Worm (Caenorhabditis elegans) whole organism, late embryonic: ENCODE data around the gene R12B2.2.

Experiments used
- C08G9.2 ChIP-seq: sonication (generic microtip); optimal IDR thresholded peaks from 2 replicates; lab custom pipeline; 2016; ENCODE audit warnings: mild to moderate bottlenecking, missing genetic modification characterization, moderate library complexity, missing compliant biosample characterization
- C38D4.7 ChIP-seq: fragments of 200-800 bp; sonication (Bioruptor generic); optimal IDR thresholded peaks from 2 replicates; lab custom pipeline; 2018; ENCODE audit warnings: mild to moderate bottlenecking, missing genetic modification characterization, moderate library complexity, missing compliant biosample characterization
- K02D7.2 ChIP-seq: sonication (generic microtip); optimal IDR thresholded peaks from 2 replicates; lab custom pipeline; 2017; ENCODE audit warnings: mild to moderate bottlenecking, missing genetic modification characterization, missing compliant biosample characterization
- ahr-1 ChIP-seq: sonication (generic microtip); optimal IDR thresholded peaks from 2 replicates; lab custom pipeline; 2016; ENCODE audit warnings: missing genetic modification characterization, missing compliant biosample characterization
- ceh-14 ChIP-seq: sonication (generic microtip); optimal IDR thresholded peaks from 2 replicates; lab custom pipeline; 2016; ENCODE audit warnings: missing genotype, missing genetic modification characterization, missing compliant biosample characterization
- ceh-18 ChIP-seq: sonication (generic microtip); optimal IDR thresholded peaks from 2 replicates; lab custom pipeline; 2016; ENCODE audit warnings: missing genetic modification characterization, missing compliant biosample characterization
- ceh-22 ChIP-seq: sonication (generic microtip); optimal IDR thresholded peaks from 2 replicates; lab custom pipeline; 2017; ENCODE audit warnings: missing biosample characterization, missing genetic modification characterization
- ceh-24 ChIP-seq: sonication (generic microtip); optimal IDR thresholded peaks from 2 replicates; lab custom pipeline; 2016; ENCODE audit warnings: mild to moderate bottlenecking, missing genetic modification characterization, missing compliant biosample characterization
- ceh-30 ChIP-seq: fragments of 150-350 bp; optimal IDR thresholded peaks from 2 replicates; lab custom pipeline; 2014; ENCODE audit warnings: missing biosample characterization, missing genetic modification characterization
- ceh-31 ChIP-seq: sonication (generic microtip); optimal IDR thresholded peaks from 2 replicates; lab custom pipeline; 2016; ENCODE audit warnings: missing genetic modification characterization, missing compliant biosample characterization
- ceh-45 ChIP-seq: fragments of 200-800 bp; sonication (Bioruptor generic); IDR thresholded peaks from 2 replicates; pipeline ENCODE4 v1.3.6; 2022; ENCODE audit warnings: missing genetic modification reagents, missing genetic modification characterization, missing compliant biosample characterization
- ceh-48 ChIP-seq: sonication (generic microtip); optimal IDR thresholded peaks from 2 replicates; lab custom pipeline; 2016; ENCODE audit warnings: missing genetic modification characterization, inconsistent platforms, missing compliant biosample characterization
- ceh-9 ChIP-seq: sonication (generic microtip); optimal IDR thresholded peaks from 2 replicates; lab custom pipeline; 2016; ENCODE audit warnings: mild to moderate bottlenecking, missing genetic modification characterization, inconsistent platforms, missing compliant biosample characterization
- che-1 ChIP-seq: sonication (generic microtip); optimal IDR thresholded peaks from 2 replicates; lab custom pipeline; 2016; ENCODE audit warnings: mild to moderate bottlenecking, missing genetic modification characterization, missing compliant biosample characterization
- dmd-4 ChIP-seq: sonication (generic microtip); optimal IDR thresholded peaks from 2 replicates; lab custom pipeline; 2016; ENCODE audit warnings: borderline replicate concordance, missing genetic modification characterization, missing compliant biosample characterization
- dve-1 ChIP-seq: sonication (generic microtip); optimal IDR thresholded peaks from 2 replicates; lab custom pipeline; 2017; ENCODE audit warnings: antibody characterized with exemption, mild to moderate bottlenecking, missing genetic modification characterization, missing compliant biosample characterization
- elt-2 ChIP-seq: sonication (generic microtip); optimal IDR thresholded peaks from 2 replicates; lab custom pipeline; 2016; ENCODE audit warnings: missing genetic modification reagents, missing genetic modification characterization, missing compliant biosample characterization
- elt-4 ChIP-seq: sonication (generic microtip); optimal IDR thresholded peaks from 2 replicates; lab custom pipeline; 2016; ENCODE audit warnings: missing genetic modification characterization, missing compliant biosample characterization
- ets-4 ChIP-seq: sonication (generic microtip); optimal IDR thresholded peaks from 2 replicates; lab custom pipeline; 2016; ENCODE audit warnings: missing genetic modification characterization, missing compliant biosample characterization
- fkh-10 ChIP-seq: fragments of 150-350 bp; optimal IDR thresholded peaks from 2 replicates; lab custom pipeline; 2014; ENCODE audit warnings: missing biosample characterization, missing genetic modification reagents, missing genetic modification characterization
- fkh-6 ChIP-seq: sonication (generic microtip); optimal IDR thresholded peaks from 2 replicates; lab custom pipeline; 2016; ENCODE audit warnings: missing genetic modification characterization, missing compliant biosample characterization
- gmeb-2 ChIP-seq: sonication (generic microtip); optimal IDR thresholded peaks from 2 replicates; lab custom pipeline; 2016; ENCODE audit warnings: missing genetic modification characterization, inconsistent platforms, missing compliant biosample characterization
- hlh-13 ChIP-seq: fragments of 200-800 bp; sonication (Bioruptor generic); optimal IDR thresholded peaks from 2 replicates; lab custom pipeline; 2018; ENCODE audit warnings: mild to moderate bottlenecking, missing genetic modification characterization, missing compliant biosample characterization
- hlh-30 ChIP-seq: sonication (generic microtip); optimal IDR thresholded peaks from 2 replicates; lab custom pipeline; 2017; ENCODE audit warnings: antibody characterized with exemption, missing genetic modification characterization, missing compliant biosample characterization; ENCODE audit not compliant: insufficient read depth
- hlh-6 ChIP-seq: sonication (generic microtip); optimal IDR thresholded peaks from 2 replicates; lab custom pipeline; 2016; ENCODE audit warnings: missing genotype, missing genetic modification characterization, missing compliant biosample characterization
- hlh-8 ChIP-seq: sonication (generic microtip); optimal IDR thresholded peaks from 2 replicates; lab custom pipeline; 2016; ENCODE audit warnings: missing genotype, missing genetic modification characterization, missing compliant biosample characterization
- lim-6 ChIP-seq: sonication (generic microtip); optimal IDR thresholded peaks from 2 replicates; lab custom pipeline; 2016; ENCODE audit warnings: missing genetic modification characterization, missing compliant biosample characterization
- mec-3 ChIP-seq: sonication (generic microtip); optimal IDR thresholded peaks from 2 replicates; lab custom pipeline; 2016; ENCODE audit warnings: borderline replicate concordance, missing genetic modification characterization, missing compliant biosample characterization
- nfya-1 ChIP-seq: sonication (generic microtip); optimal IDR thresholded peaks from 2 replicates; lab custom pipeline; 2017; ENCODE audit warnings: missing genetic modification characterization, mild to moderate bottlenecking, missing compliant biosample characterization, antibody characterized with exemption, moderate library complexity
- nhr-11 ChIP-seq: fragments of 150-350 bp; optimal IDR thresholded peaks from 2 replicates; lab custom pipeline; 2014; ENCODE audit warnings: missing biosample characterization, missing genetic modification characterization
- odd-2 ChIP-seq: sonication (generic microtip); optimal IDR thresholded peaks from 2 replicates; lab custom pipeline; 2017; ENCODE audit warnings: antibody characterized with exemption, mild to moderate bottlenecking, missing genetic modification characterization, missing compliant biosample characterization
- pat-9 ChIP-seq: fragments of 200-800 bp; sonication (Bioruptor generic); optimal IDR thresholded peaks from 2 replicates; lab custom pipeline; 2018; ENCODE audit warnings: mild to moderate bottlenecking, missing genetic modification characterization, moderate library complexity, missing compliant biosample characterization
- pha-2 ChIP-seq: sonication (generic microtip); optimal IDR thresholded peaks from 2 replicates; lab custom pipeline; 2017; ENCODE audit warnings: mild to moderate bottlenecking, missing genetic modification characterization, missing compliant biosample characterization
- pha-4 ChIP-seq: fragments of 150-350 bp; optimal IDR thresholded peaks from 2 replicates; lab custom pipeline; 2018; ENCODE audit warnings: missing biosample characterization, missing genetic modification reagents, missing genetic modification characterization
- pqm-1 ChIP-seq: sonication (generic microtip); optimal IDR thresholded peaks from 2 replicates; lab custom pipeline; 2016; ENCODE audit warnings: missing genetic modification characterization, missing compliant biosample characterization
- pros-1 ChIP-seq: fragments of 150-350 bp; optimal IDR thresholded peaks from 2 replicates; lab custom pipeline; 2014; ENCODE audit warnings: missing biosample characterization, missing genetic modification reagents, missing genetic modification characterization
- ref-2 ChIP-seq: sonication (generic microtip); optimal IDR thresholded peaks from 2 replicates; lab custom pipeline; 2016; ENCODE audit warnings: missing genetic modification characterization, missing compliant biosample characterization
- sdc-2 ChIP-seq: sonication (generic microtip); optimal IDR thresholded peaks from 2 replicates; lab custom pipeline; 2016; ENCODE audit warnings: missing genotype, missing genetic modification characterization, missing compliant biosample characterization
- sox-4 ChIP-seq: sonication (generic microtip); optimal IDR thresholded peaks from 2 replicates; lab custom pipeline; 2017; ENCODE audit warnings: mild to moderate bottlenecking, missing genetic modification characterization, inconsistent platforms, missing compliant biosample characterization
- syd-9 ChIP-seq: sonication (generic microtip); optimal IDR thresholded peaks from 2 replicates; lab custom pipeline; 2016; ENCODE audit warnings: mild to moderate bottlenecking, missing genetic modification characterization, moderate library complexity, missing compliant biosample characterization
- tbx-2 ChIP-seq: sonication (generic microtip); optimal IDR thresholded peaks from 2 replicates; lab custom pipeline; 2016; ENCODE audit warnings: missing genetic modification characterization, missing compliant biosample characterization
- tbx-7 ChIP-seq: sonication (generic microtip); optimal IDR thresholded peaks from 2 replicates; lab custom pipeline; 2016; ENCODE audit warnings: missing genotype, missing genetic modification characterization, missing compliant biosample characterization
- ttx-3 ChIP-seq: sonication (generic microtip); optimal IDR thresholded peaks from 2 replicates; lab custom pipeline; 2016; ENCODE audit warnings: missing genetic modification reagents, missing genetic modification characterization, missing compliant biosample characterization
- unc-42 ChIP-seq: sonication (generic microtip); optimal IDR thresholded peaks from 2 replicates; lab custom pipeline; 2016; ENCODE audit warnings: missing genotype, missing genetic modification characterization, missing compliant biosample characterization
- unc-55 ChIP-seq: sonication (generic microtip); optimal IDR thresholded peaks from 2 replicates; lab custom pipeline; 2017; ENCODE audit warnings: missing biosample characterization, missing genetic modification reagents, missing genetic modification characterization
- unc-86 ChIP-seq: sonication (generic microtip); optimal IDR thresholded peaks from 2 replicates; lab custom pipeline; 2016; ENCODE audit warnings: missing genetic modification characterization, missing compliant biosample characterization
- ztf-16 ChIP-seq: sonication (generic microtip); optimal IDR thresholded peaks from 2 replicates; lab custom pipeline; 2017; ENCODE audit warnings: missing genetic modification characterization, missing compliant biosample characterization

The R12B2.2 gene

DNA sequence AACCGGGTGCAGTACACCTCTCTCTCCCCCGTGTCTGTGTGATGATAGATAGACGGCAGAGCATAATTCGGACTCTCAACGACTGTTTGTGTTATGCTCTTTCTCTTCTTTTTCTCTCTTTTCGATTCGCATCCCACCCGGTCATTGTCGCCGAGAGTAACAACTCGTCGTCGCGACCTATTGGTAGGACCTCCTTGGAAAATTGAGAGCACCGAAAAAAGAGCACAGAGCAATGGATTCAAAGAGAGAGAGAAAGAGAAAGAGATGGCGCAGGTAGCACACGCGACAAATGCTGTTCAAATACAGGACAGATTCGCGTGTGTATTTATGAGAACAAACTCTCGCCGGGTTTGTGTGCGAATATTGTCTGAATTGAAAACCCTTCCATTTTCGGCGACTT, 36.8 kb downstream of the R12B2.2 start:
- peak; percentile 56 for TF ChIP-seq ets-4 (tag; lab: Kevin White, UChicago)
- TF ChIP-seq tbx-2 = peak; percentile 16
- no peak for TF ChIP-seq sdc-2 (tag; lab: Kevin White, UChicago)
- TF ChIP-seq pqm-1 (tag; lab: Kevin White, UChicago) = no peak
- no peak for TF ChIP-seq C08G9.2 (tag; lab: Kevin White, UChicago)
- TF ChIP-seq ceh-18 (tag; lab: Kevin White, UChicago) = peak; percentile 17
- no peak for TF ChIP-seq nhr-11 (tag; lab: Kevin White, UChicago)
- no peak for TF ChIP-seq hlh-30 (tag; lab: Kevin White, UChicago)
- TF ChIP-seq ahr-1 (tag; lab: Kevin White, UChicago) = no peak
- no peak for TF ChIP-seq ceh-45 (GFP tag; lab: Robert Waterston, UW)
- TF ChIP-seq ceh-30 (tag; lab: Kevin White, UChicago) = no peak
- no peak for TF ChIP-seq che-1 (tag; lab: Kevin White, UChicago)
- no peak for TF ChIP-seq unc-86
- TF ChIP-seq ceh-9 = no peak
- no peak for TF ChIP-seq syd-9
- TF ChIP-seq ztf-16 (tag; lab: Kevin White, UChicago) = no peak
- no peak for TF ChIP-seq dmd-4 (tag; lab: Kevin White, UChicago)
- no peak for TF ChIP-seq unc-42
- TF ChIP-seq tbx-7 (tag; lab: Kevin White, UChicago) = no peak
- TF ChIP-seq gmeb-2 = no peak
- no peak for TF ChIP-seq hlh-8 (tag; lab: Kevin White, UChicago)
- no peak for TF ChIP-seq lim-6 (tag; lab: Kevin White, UChicago)
- TF ChIP-seq fkh-6 (tag; lab: Kevin White, UChicago) = no peak
- no peak for TF ChIP-seq mec-3 (tag; lab: Kevin White, UChicago)
- TF ChIP-seq ceh-22 (tag; lab: Kevin White, UChicago) = no peak
- no peak for TF ChIP-seq nfya-1 (tag; lab: Kevin White, UChicago)
- peak; percentile 11 for TF ChIP-seq ref-2 (tag; lab: Kevin White, UChicago)
- TF ChIP-seq elt-2 = no peak
- no peak for TF ChIP-seq pros-1 (tag; lab: Kevin White, UChicago)

DNA sequence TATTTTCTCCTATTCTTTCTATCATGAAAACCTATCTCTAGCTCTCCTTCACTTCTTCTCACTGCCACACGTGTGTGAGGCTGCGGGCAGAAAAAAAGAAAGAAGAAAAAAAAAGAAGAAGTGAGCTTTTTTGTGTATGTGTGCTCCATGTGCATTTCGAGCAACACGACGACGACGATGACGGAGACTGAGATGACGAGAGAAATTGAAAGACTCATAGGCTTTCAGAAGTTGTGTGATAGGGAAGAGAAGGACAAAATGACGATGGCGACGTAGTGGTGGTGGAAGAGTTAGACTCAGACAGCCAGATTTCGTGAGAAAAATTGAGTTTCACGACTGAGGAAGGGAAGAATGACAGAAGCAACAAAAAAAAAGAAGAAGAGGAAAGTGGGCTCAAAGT, 38.7 kb downstream of the R12B2.2 start:
- TF ChIP-seq sdc-2 (tag; lab: Kevin White, UChicago) (no peak), pat-9 (tag; lab: Kevin White, UChicago) (no peak), ref-2 (tag; lab: Kevin White, UChicago) (no peak), C38D4.7 (no peak), ceh-31 (peak; percentile 58), K02D7.2 (no peak), nhr-11 (tag; lab: Kevin White, UChicago) (no peak), nfya-1 (tag; lab: Kevin White, UChicago) (peak; percentile 38), unc-55 (GFP tag; lab: Kevin White, UChicago) (peak; percentile 21), unc-42 (peak; percentile 83), elt-2 (no peak), ceh-18 (tag; lab: Kevin White, UChicago) (peak; percentile 20), fkh-10 (no peak), pha-4 (tag; lab: Kevin White, UChicago) (no peak), ttx-3 (tag; lab: Kevin White, UChicago) (no peak), ceh-14 (peak; percentile 4), ahr-1 (tag; lab: Kevin White, UChicago) (no peak), hlh-6 (no peak), ceh-24 (tag; lab: Kevin White, UChicago) (no peak), pros-1 (tag; lab: Kevin White, UChicago) (no peak), sox-4 (tag; lab: Kevin White, UChicago) (no peak), ceh-22 (tag; lab: Kevin White, UChicago) (no peak), unc-86 (no peak), dve-1 (tag; lab: Kevin White, UChicago) (no peak), ceh-48 (tag; lab: Kevin White, UChicago) (no peak), tbx-2 (peak; percentile 29), elt-4 (tag; lab: Kevin White, UChicago) (no peak), pha-2 (tag; lab: Kevin White, UChicago) (no peak), hlh-13 (GFP tag; lab: Kevin White, UChicago) (no peak), odd-2 (tag; lab: Kevin White, UChicago) (no peak)
